Worm (Caenorhabditis elegans): ENCODE measurements around the gene txt-14.

- no peak for TF ChIP-seq med-1 (GFP tag; optimal IDR thresholded peaks at IDR 0.05; ENCODE audit: insufficient read depth)
- no peak for TF ChIP-seq flt-1 (GFP tag; IDR thresholded peaks at IDR 0.05)
- no peak for TF ChIP-seq ztf-23 (GFP tag; IDR thresholded peaks at IDR 0.05)
Measured at ce11 chrV:18560944-18561343, 21.5 kb upstream of the txt-14 start.
